Fruit fly (Drosophila melanogaster) whole organism, embryonic: ENCODE results near the gene sqh.

Source experiments
- BtbVII ChIP-seq: fragments of 200-800 bp; sonication (Bioruptor generic); optimal IDR thresholded peaks from 3 replicates; lab custom pipeline; 2017; ENCODE audit warnings: missing biosample characterization, mild to moderate bottlenecking, missing genetic modification characterization
- CG16863 ChIP-seq: fragments of 200-800 bp; sonication (Bioruptor generic); optimal IDR thresholded peaks from 3 replicates; lab custom pipeline; 2016; ENCODE audit warnings: missing biosample characterization, missing genetic modification characterization
- CG17568 ChIP-seq: fragments of 200-800 bp; sonication (Bioruptor generic); optimal IDR thresholded peaks from 2 replicates; lab custom pipeline; 2018; ENCODE audit warnings: missing biosample characterization, mild to moderate bottlenecking, missing genetic modification characterization, moderate library complexity
- CG4360 ChIP-seq: fragments of 200-800 bp; sonication (Bioruptor generic); IDR thresholded peaks from 2 replicates; pipeline ENCODE4 v1.3.6; 2022; ENCODE audit warnings: missing biosample characterization, missing genetic modification characterization
- Med ChIP-seq: fragments of 200-800 bp; sonication (Bioruptor generic); peaks from one replicate; lab custom pipeline; 2016; ENCODE audit warnings: missing biosample characterization, missing genetic modification characterization, mild to moderate bottlenecking, inconsistent platforms, moderate library complexity
- jigr1 ChIP-seq: fragments of 200-800 bp; sonication (Bioruptor generic); IDR thresholded peaks from 3 replicates; pipeline ENCODE4 v1.3.6; 2022; ENCODE audit warnings: missing biosample characterization, missing genetic modification characterization
- lmd ChIP-seq: fragments of 200-800 bp; sonication (Bioruptor generic); IDR thresholded peaks from 2 replicates; pipeline ENCODE4 v1.3.6; 2022; ENCODE audit warnings: missing biosample characterization, missing genetic modification characterization
- mirr ChIP-seq: fragments of 200-800 bp; sonication (Bioruptor generic); optimal IDR thresholded peaks from 3 replicates; lab custom pipeline; 2018; ENCODE audit warnings: missing biosample characterization, mild to moderate bottlenecking, missing genetic modification characterization
- ro ChIP-seq: fragments of 200-800 bp; sonication (Bioruptor generic); IDR thresholded peaks from 2 replicates; pipeline ENCODE4 v1.3.6; 2022; ENCODE audit warnings: missing biosample characterization, missing genetic modification characterization
- tx ChIP-seq: fragments of 200-800 bp; sonication (Bioruptor generic); optimal IDR thresholded peaks from 2 replicates; lab custom pipeline; 2016; ENCODE audit warnings: missing biosample characterization, missing genetic modification characterization
- zen2 ChIP-seq: fragments of 200-800 bp; sonication (Bioruptor generic); IDR thresholded peaks from 3 replicates; pipeline ENCODE4 v1.3.6; 2022; ENCODE audit warnings: missing biosample characterization, missing genetic modification characterization; ENCODE audit not compliant: partially characterized antibody

DNA sequence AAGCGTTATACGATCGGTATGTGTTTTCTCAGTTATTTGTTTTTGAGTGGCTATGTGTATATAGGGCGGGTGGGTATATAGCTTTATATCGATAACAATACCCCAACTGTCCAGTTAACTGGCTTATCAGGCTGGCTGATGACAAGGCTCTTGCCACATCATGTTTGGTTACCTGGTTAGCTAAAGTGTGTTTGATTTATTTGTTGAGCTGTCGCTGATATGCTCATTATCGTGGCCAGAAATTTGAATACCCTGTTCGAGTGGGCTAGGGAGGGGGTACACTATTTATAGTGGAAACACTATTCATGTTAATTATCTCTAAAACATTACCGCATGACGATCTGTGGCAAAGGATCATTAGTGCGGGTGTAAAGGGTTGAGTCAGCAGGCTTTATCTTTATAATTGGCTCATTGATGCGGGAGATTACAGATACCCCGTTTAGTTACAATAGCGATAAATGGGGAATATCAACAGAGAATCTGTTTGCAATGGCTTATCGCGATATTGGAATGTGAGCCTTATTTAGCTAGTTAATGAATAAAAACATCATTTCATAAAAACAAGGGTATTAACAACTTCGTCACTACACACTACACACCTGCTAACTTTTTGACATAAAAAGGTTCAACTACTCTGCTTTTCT, 28.1 kb upstream of the sqh start:
- TF ChIP-seq CG4360: no peak
- peak; percentile 70 for TF ChIP-seq mirr
- no peak for TF ChIP-seq jigr1
- TF ChIP-seq BtbVII (GFP tag; lab: Kevin White, UChicago): no peak
- TF ChIP-seq CG16863 (GFP tag; lab: Kevin White, UChicago): no peak
- no peak for TF ChIP-seq CG17568
- TF ChIP-seq Med (GFP tag; lab: Kevin White, UChicago): peak; percentile 5
- TF ChIP-seq tx (GFP tag; lab: Kevin White, UChicago): no peak
- no peak for TF ChIP-seq zen2
- no peak for TF ChIP-seq lmd (GFP tag; lab: Robert Waterston, UW)
- TF ChIP-seq ro (GFP tag; lab: Robert Waterston, UW): no peak
